Worm (Caenorhabditis elegans): Measurements from ENCODE around the gene C07B5.3.

C07B5.3 gene

ce11 chrX:9509922-9510321 is 13.1 kb downstream of the C07B5.3 start:
- TF ChIP-seq tab-1 (GFP tag; IDR thresholded peaks at IDR 0.05) (no peak), med-1 (GFP tag; optimal IDR thresholded peaks at IDR 0.05; ENCODE audit: insufficient read depth) (no peak), ref-1 (GFP tag; conservative IDR thresholded peaks at IDR 0.05) (no peak), ztf-29 (GFP tag; IDR thresholded peaks at IDR 0.05) (no peak), klf-2 (GFP tag; conservative IDR thresholded peaks at IDR 0.05) (no peak), ztf-23 (GFP tag; IDR thresholded peaks at IDR 0.05) (no peak), flt-1 (GFP tag; IDR thresholded peaks at IDR 0.05) (no peak), cog-1 (tag; optimal IDR thresholded peaks at IDR 0.05) (no peak), T22C8.4 (GFP tag; IDR thresholded peaks at IDR 0.05) (no peak)

- TF ChIP-seq tab-1 (GFP tag; IDR thresholded peaks at IDR 0.05): no peak
- TF ChIP-seq ztf-23 (GFP tag; IDR thresholded peaks at IDR 0.05): no peak
- no peak for TF ChIP-seq cog-1 (tag; optimal IDR thresholded peaks at IDR 0.05)
- no peak for TF ChIP-seq ref-1 (GFP tag; conservative IDR thresholded peaks at IDR 0.05)
- no peak for TF ChIP-seq med-1 (GFP tag; optimal IDR thresholded peaks at IDR 0.05; ENCODE audit: insufficient read depth)
- no peak for TF ChIP-seq ztf-29 (GFP tag; IDR thresholded peaks at IDR 0.05)
- no peak for TF ChIP-seq klf-2 (GFP tag; conservative IDR thresholded peaks at IDR 0.05)
- no peak for TF ChIP-seq flt-1 (GFP tag; IDR thresholded peaks at IDR 0.05)
- no peak for TF ChIP-seq T22C8.4 (GFP tag; IDR thresholded peaks at IDR 0.05)
Observed at ce11 chrX:9509516-9509915, 13.5 kb downstream of the C07B5.3 start.

ce11 chrX:9508426-9509010 is 14.5 kb downstream of the C07B5.3 start:
- no peak for TF ChIP-seq ref-1 (GFP tag; conservative IDR thresholded peaks at IDR 0.05)
- no peak for TF ChIP-seq tab-1 (GFP tag; IDR thresholded peaks at IDR 0.05)
- no peak for TF ChIP-seq med-1 (GFP tag; optimal IDR thresholded peaks at IDR 0.05; ENCODE audit: insufficient read depth)
- no peak for TF ChIP-seq cog-1 (tag; optimal IDR thresholded peaks at IDR 0.05)
- TF ChIP-seq klf-2 (GFP tag; conservative IDR thresholded peaks at IDR 0.05): no peak
- TF ChIP-seq ztf-23 (GFP tag; IDR thresholded peaks at IDR 0.05): no peak
- no peak for TF ChIP-seq flt-1 (GFP tag; IDR thresholded peaks at IDR 0.05)
- TF ChIP-seq ztf-29 (GFP tag; IDR thresholded peaks at IDR 0.05): no peak
- no peak for TF ChIP-seq T22C8.4 (GFP tag; IDR thresholded peaks at IDR 0.05)

ce11 chrX:9506341-9506740 is 16.7 kb downstream of the C07B5.3 start:
- TF ChIP-seq ref-1 (GFP tag; conservative IDR thresholded peaks at IDR 0.05): no peak
- TF ChIP-seq tab-1 (GFP tag; IDR thresholded peaks at IDR 0.05): no peak
- 0 out of 2 replicates have a peak, but pooled peaks have one; percentile 61 for TF ChIP-seq ztf-23 (GFP tag; IDR thresholded peaks at IDR 0.05)

- TF ChIP-seq flt-1 (GFP tag; IDR thresholded peaks at IDR 0.05): no peak
- no peak for TF ChIP-seq cog-1 (tag; optimal IDR thresholded peaks at IDR 0.05)
- 0 out of 2 replicates have a peak, but pooled peaks have one; percentile 47 for TF ChIP-seq T22C8.4 (GFP tag; IDR thresholded peaks at IDR 0.05)
- TF ChIP-seq ztf-23 (GFP tag; IDR thresholded peaks at IDR 0.05): no peak
Observed at ce11 chrX:9504911-9505397, 18.1 kb downstream of the C07B5.3 start.

- TF ChIP-seq ref-1 (GFP tag; conservative IDR thresholded peaks at IDR 0.05): no peak
- no peak for TF ChIP-seq ztf-23 (GFP tag; IDR thresholded peaks at IDR 0.05)
- TF ChIP-seq med-1 (GFP tag; optimal IDR thresholded peaks at IDR 0.05; ENCODE audit: insufficient read depth): no peak
- TF ChIP-seq tab-1 (GFP tag; IDR thresholded peaks at IDR 0.05): no peak
Observed at ce11 chrX:9504221-9504620, 18.8 kb downstream of the C07B5.3 start.

ce11 chrX:9499355-9499754 is 23.7 kb downstream of the C07B5.3 start:
- TF ChIP-seq klf-2 (GFP tag; conservative IDR thresholded peaks at IDR 0.05): no peak
- TF ChIP-seq flt-1 (GFP tag; IDR thresholded peaks at IDR 0.05): no peak
- TF ChIP-seq med-1 (GFP tag; optimal IDR thresholded peaks at IDR 0.05; ENCODE audit: insufficient read depth): no peak
- TF ChIP-seq cog-1 (tag; optimal IDR thresholded peaks at IDR 0.05): no peak
- TF ChIP-seq ztf-29 (GFP tag; IDR thresholded peaks at IDR 0.05): no peak
- no peak for TF ChIP-seq tab-1 (GFP tag; IDR thresholded peaks at IDR 0.05)
- no peak for TF ChIP-seq T22C8.4 (GFP tag; IDR thresholded peaks at IDR 0.05)
- TF ChIP-seq ztf-23 (GFP tag; IDR thresholded peaks at IDR 0.05): no peak
- no peak for TF ChIP-seq ref-1 (GFP tag; conservative IDR thresholded peaks at IDR 0.05)

- TF ChIP-seq ztf-29 (GFP tag; IDR thresholded peaks at IDR 0.05) (peak; percentile 86), ztf-23 (GFP tag; IDR thresholded peaks at IDR 0.05) (no peak)
Observed at ce11 chrX:9494661-9495060, 28.4 kb downstream of the C07B5.3 start.

ce11 chrX:9491439-9491838 is 31.6 kb downstream of the C07B5.3 start:
- TF ChIP-seq ref-1 (GFP tag; conservative IDR thresholded peaks at IDR 0.05): no peak
- no peak for TF ChIP-seq med-1 (GFP tag; optimal IDR thresholded peaks at IDR 0.05; ENCODE audit: insufficient read depth)
- no peak for TF ChIP-seq T22C8.4 (GFP tag; IDR thresholded peaks at IDR 0.05)
- no peak for TF ChIP-seq tab-1 (GFP tag; IDR thresholded peaks at IDR 0.05)
- no peak for TF ChIP-seq cog-1 (tag; optimal IDR thresholded peaks at IDR 0.05)
- TF ChIP-seq klf-2 (GFP tag; conservative IDR thresholded peaks at IDR 0.05): no peak
- TF ChIP-seq ztf-29 (GFP tag; IDR thresholded peaks at IDR 0.05): no peak
- TF ChIP-seq flt-1 (GFP tag; IDR thresholded peaks at IDR 0.05): no peak
- TF ChIP-seq ztf-23 (GFP tag; IDR thresholded peaks at IDR 0.05): no peak

ce11 chrX:9489578-9489977 is 33.4 kb downstream of the C07B5.3 start:
- TF ChIP-seq ref-1 (GFP tag; conservative IDR thresholded peaks at IDR 0.05): no peak
- no peak for TF ChIP-seq klf-2 (GFP tag; conservative IDR thresholded peaks at IDR 0.05)
- TF ChIP-seq tab-1 (GFP tag; IDR thresholded peaks at IDR 0.05): no peak
- TF ChIP-seq ztf-29 (GFP tag; IDR thresholded peaks at IDR 0.05): no peak
- no peak for TF ChIP-seq ztf-23 (GFP tag; IDR thresholded peaks at IDR 0.05)
- TF ChIP-seq flt-1 (GFP tag; IDR thresholded peaks at IDR 0.05): no peak
- TF ChIP-seq T22C8.4 (GFP tag; IDR thresholded peaks at IDR 0.05): no peak
- no peak for TF ChIP-seq med-1 (GFP tag; optimal IDR thresholded peaks at IDR 0.05; ENCODE audit: insufficient read depth)
